Worm (Caenorhabditis elegans): ENCODE measurements around the gene gcl-1.

DNA sequence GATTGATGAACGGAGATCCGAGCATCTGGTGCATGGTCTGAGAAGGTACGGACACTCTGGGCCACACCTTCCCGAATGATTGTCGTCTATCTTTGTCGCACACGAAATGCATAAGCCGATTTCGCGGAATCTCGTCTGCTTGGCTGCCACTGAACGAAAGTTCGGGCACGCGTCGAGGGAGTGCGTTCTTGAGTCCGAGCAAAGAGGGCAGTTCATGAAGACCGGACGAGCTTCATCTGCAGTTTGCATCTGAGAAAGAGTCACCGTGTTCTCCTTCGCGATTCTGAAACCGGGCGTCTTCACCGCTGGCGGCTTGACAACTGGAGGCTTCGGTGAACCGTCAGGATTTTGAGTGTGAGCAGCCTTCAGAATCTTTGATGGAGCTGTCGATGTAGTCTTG lies 45.5 kb upstream of the gcl-1 start:
- TF ChIP-seq lin-13 (GFP tag; optimal IDR thresholded peaks at IDR 0.05) (no peak), snu-23 (GFP tag; optimal IDR thresholded peaks at IDR 0.05) (no peak), lin-35 (GFP tag; optimal IDR thresholded peaks at IDR 0.05) (no peak), grh-1 (GFP tag; IDR thresholded peaks at IDR 0.05) (no peak), fkh-10 (GFP tag; optimal IDR thresholded peaks at IDR 0.05) (no peak), fos-1 (tag; optimal IDR thresholded peaks at IDR 0.05) (no peak), elt-3 (tag; optimal IDR thresholded peaks at IDR 0.05) (no peak), mdl-1 (tag; optimal IDR thresholded peaks at IDR 0.05) (no peak), ama-1 (optimal IDR thresholded peaks at IDR 0.05) (no peak)

All from whole organism, L1 larva.